Fruit fly (Drosophila melanogaster): Measurements from ENCODE around the gene Usp1.

Gene Usp1

DNA sequence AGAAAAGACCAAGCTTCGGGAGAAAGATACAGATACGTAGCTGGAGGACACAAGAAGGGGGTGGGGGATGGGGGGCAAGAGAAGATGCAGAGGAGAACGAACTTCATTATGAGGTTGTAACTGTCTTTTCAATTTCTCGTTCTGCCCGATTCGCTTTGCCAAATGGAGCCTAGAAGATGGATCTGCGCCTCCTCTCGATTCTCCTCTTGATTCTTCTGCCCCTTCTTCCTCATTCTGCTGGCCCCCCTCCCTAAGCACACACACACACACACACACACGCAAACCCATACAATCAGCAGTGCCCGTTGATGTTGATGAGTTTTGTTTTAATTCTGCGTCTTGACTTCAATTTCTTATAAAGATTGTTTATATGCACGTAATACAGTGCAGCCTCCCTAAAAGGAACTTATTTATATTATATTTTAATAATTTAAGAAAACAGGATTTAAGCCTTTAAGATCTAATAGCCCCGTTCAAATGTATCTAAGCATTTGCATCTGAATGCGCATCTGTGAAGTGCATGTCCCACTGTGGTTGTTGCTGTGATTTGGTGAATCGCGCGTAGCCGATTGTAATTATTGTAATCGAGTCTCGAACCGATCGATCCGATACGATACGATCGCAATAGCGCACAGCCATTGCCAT lies 21.8 kb upstream of the Usp1 start:
- TF ChIP-seq Myc (optimal IDR thresholded peaks at IDR 0.05): no peak
- no peak for TF ChIP-seq Sin3A (optimal IDR thresholded peaks at IDR 0.05)
- no peak for TF ChIP-seq h (optimal IDR thresholded peaks at IDR 0.05)
- TF ChIP-seq psq (optimal IDR thresholded peaks at IDR 0.05): no peak
- no peak for TF ChIP-seq ttk (optimal IDR thresholded peaks at IDR 0.05)
- TF ChIP-seq insv (optimal IDR thresholded peaks at IDR 0.05): no peak

DNA sequence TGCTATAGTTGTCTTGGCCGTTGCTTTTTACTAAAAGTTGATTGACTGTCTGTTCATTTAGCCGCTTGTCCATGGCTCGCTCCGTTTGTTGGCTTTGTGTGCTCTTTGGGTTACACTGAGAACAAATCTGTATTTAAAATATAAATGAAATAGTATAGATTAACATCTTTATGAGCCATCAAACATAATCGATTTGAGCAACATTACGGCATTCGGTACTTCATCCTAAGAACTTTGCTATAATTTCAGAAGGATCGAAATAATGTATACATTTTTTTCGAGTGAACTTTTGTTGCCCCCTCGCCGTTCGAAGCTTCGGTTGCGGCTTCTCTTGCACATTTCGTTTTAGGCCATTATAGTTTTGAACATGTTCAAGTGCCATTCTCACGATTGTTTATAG lies 21.0 kb upstream of the Usp1 start:
- TF ChIP-seq Sin3A (optimal IDR thresholded peaks at IDR 0.05): no peak
- no peak for TF ChIP-seq insv (optimal IDR thresholded peaks at IDR 0.05)
- no peak for TF ChIP-seq Myc (optimal IDR thresholded peaks at IDR 0.05)
- no peak for TF ChIP-seq h (optimal IDR thresholded peaks at IDR 0.05)
- TF ChIP-seq ttk (optimal IDR thresholded peaks at IDR 0.05): no peak
- no peak for TF ChIP-seq psq (optimal IDR thresholded peaks at IDR 0.05)

DNA sequence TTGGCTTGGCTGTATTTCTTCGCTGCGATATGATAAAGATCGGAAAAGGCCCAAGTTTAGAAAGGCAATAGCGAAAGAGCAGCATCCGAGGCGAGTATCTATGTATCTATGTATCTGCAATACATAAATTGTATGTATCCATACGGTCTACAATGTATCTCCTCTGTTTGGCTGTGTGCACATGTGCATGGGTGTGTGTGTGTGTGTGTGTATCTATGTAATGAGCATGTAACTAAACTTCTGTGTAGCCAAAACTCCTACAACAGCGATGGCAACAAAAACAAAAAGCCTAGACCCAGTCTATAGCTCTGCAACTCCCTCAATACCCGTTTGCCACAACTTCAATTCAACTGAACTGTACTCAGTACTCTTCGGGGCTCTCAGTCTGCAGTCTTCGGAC lies 18.9 kb upstream of the Usp1 start:
- TF ChIP-seq insv (optimal IDR thresholded peaks at IDR 0.05) (no peak), Myc (optimal IDR thresholded peaks at IDR 0.05) (no peak), h (optimal IDR thresholded peaks at IDR 0.05) (no peak), ttk (optimal IDR thresholded peaks at IDR 0.05) (no peak), psq (optimal IDR thresholded peaks at IDR 0.05) (no peak), Sin3A (optimal IDR thresholded peaks at IDR 0.05) (no peak)

DNA sequence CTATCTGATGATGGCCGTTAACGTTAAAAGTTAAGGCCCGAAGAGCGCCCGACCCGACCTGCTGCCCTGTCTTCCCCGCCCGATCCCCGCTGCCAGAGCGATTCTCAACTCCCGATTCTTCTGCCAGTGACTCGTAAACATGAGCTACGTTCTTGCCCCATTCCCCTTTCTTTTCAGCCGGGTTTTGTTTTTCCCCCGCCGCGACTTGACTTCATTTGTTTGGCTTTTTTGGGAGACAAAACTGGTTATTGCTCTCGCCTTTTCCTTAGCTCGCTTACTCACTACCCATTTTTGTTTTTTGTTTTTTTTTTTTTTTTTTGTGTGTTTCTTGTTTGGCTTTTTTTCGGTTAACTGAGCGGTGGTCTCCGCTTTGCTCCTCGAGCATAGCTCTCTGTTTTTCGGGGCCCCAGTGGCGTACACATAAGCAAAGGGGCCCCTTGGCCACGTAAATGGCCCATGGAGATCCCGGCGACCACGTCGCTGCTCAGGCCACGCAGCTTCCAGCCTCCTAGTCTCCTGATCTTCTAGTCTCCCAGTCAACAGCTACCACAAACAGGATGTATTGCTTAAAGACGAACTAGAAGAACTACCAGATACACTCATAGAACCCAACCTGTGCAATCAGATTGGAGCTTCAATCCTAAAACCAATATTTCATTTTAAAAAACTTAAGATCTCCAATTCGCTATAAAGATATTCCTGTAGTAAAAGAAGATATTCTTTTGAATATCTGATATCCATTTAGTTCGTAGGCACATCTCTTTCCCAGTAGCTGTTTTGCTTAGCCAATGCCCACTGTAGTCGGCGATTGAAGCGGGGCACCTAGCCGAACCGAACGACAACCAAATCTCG lies 18.2 kb upstream of the Usp1 start:
- no peak for TF ChIP-seq insv (optimal IDR thresholded peaks at IDR 0.05)
- TF ChIP-seq Myc (optimal IDR thresholded peaks at IDR 0.05): no peak
- no peak for TF ChIP-seq Sin3A (optimal IDR thresholded peaks at IDR 0.05)
- no peak for TF ChIP-seq h (optimal IDR thresholded peaks at IDR 0.05)

DNA sequence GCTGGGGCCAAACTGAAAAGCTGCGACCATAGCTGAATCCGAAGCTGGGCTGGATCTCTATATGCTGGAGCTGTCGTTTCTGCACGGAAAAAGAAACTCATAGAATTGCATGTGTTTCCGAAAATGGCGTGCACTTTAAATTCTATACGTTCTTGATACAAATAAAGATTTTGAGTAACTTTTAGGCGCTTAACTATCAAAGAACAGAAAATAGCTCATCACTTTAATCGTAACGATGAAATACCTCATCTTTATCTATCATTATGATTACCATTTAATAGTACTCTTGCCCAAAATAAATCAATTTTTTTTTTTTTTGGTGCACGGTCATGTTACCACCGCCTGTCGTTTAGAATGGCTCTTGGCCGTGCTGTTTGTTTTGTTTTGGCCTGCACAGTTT lies 17.3 kb upstream of the Usp1 start:
- no peak for TF ChIP-seq psq (optimal IDR thresholded peaks at IDR 0.05)
- no peak for TF ChIP-seq insv (optimal IDR thresholded peaks at IDR 0.05)
- TF ChIP-seq h (optimal IDR thresholded peaks at IDR 0.05): no peak
- no peak for TF ChIP-seq Sin3A (optimal IDR thresholded peaks at IDR 0.05)
- TF ChIP-seq ttk (optimal IDR thresholded peaks at IDR 0.05): no peak
- no peak for TF ChIP-seq Myc (optimal IDR thresholded peaks at IDR 0.05)

DNA sequence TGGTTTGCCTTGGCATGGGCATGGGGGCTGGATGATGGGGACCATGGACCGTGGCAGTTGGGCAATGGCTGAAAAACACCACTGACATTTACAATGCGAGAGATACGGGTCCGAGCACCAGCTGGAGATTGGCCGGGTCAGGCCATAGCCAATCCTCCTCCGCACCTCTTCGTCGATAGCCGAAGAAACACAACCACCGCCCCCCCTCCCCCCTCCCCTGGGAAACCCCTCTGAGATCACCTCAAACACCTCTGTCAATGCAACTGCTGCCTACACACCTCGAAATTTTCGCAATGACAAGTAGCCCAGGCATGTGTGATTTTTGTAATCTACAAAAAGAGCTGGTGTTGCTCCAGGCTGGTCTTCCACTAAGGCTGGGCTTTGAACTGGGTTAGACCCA lies 16.4 kb upstream of the Usp1 start:
- TF ChIP-seq ttk (optimal IDR thresholded peaks at IDR 0.05): no peak
- no peak for TF ChIP-seq h (optimal IDR thresholded peaks at IDR 0.05)
- no peak for TF ChIP-seq insv (optimal IDR thresholded peaks at IDR 0.05)
- TF ChIP-seq psq (optimal IDR thresholded peaks at IDR 0.05): no peak
- no peak for TF ChIP-seq Myc (optimal IDR thresholded peaks at IDR 0.05)
- TF ChIP-seq Sin3A (optimal IDR thresholded peaks at IDR 0.05): no peak

DNA sequence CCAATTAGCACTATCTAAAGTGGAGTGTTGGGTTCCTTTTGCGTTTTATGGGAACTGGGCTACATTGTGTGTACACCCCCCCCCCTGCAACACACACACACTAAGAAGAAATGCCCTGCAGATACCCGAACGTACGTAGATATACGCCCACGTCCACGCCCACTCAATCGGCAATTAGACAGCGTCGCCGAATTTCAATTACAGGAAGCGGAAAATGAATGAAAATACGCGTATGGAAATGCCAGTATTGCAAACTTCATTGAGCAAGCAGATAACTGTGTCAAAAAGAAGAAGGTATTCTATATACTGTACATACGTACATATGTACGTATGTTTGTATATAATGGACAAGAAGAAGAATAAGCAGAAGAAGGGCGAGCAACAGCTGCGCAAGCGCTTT lies 15.5 kb upstream of the Usp1 start:
- TF ChIP-seq Sin3A (optimal IDR thresholded peaks at IDR 0.05) (no peak), ttk (optimal IDR thresholded peaks at IDR 0.05) (no peak), insv (optimal IDR thresholded peaks at IDR 0.05) (no peak), h (optimal IDR thresholded peaks at IDR 0.05) (no peak), Myc (optimal IDR thresholded peaks at IDR 0.05) (no peak), psq (optimal IDR thresholded peaks at IDR 0.05) (no peak)

DNA sequence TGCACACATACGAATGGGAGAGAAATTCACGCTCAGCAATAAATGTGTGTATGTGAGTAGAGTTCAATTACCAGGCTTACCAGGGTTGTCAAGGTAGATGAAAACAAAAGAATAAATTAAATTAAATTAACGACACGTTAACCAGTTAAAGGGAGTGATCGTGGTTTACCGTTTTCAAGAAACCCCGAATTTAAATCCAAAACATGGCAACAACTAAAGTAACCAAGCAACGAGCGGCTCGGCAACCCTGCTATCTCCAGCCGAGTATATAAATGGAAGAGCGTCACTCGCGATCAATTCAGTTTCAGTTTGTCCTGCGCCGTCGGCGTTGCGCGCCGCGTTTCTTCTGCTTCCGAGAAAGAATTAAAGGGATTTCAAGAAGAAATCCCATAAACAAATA lies 14.7 kb upstream of the Usp1 start:
- no peak for TF ChIP-seq Myc (optimal IDR thresholded peaks at IDR 0.05)
- TF ChIP-seq insv (optimal IDR thresholded peaks at IDR 0.05): no peak
- no peak for TF ChIP-seq psq (optimal IDR thresholded peaks at IDR 0.05)
- no peak for TF ChIP-seq h (optimal IDR thresholded peaks at IDR 0.05)
- TF ChIP-seq Sin3A (optimal IDR thresholded peaks at IDR 0.05): no peak
- no peak for TF ChIP-seq ttk (optimal IDR thresholded peaks at IDR 0.05)

DNA sequence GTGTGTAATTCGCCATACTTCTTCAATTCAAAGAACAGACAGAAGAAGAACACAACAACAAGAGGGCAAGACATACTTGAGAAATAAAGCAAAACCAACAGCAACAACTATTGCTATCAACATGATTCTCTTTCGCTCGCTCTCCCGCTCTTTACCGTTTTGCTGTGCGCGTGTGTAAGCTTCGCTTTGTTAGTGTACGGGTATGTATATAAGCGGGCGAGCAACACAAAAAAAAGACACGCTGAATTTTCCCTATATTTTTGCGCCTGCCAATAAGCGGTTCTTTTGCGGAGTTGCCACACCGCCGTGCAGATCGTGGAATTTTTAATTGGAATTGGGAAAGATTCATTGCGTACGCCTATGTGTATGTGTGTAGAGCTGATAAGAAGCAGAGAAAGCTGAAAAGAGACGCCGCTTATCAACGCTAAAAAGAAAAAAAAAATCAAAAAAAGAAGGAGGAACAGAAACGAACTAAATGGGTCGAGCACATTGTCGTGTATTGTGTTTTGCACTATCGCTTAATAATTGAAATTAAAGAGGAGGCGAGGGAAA lies 13.9 kb upstream of the Usp1 start:
- TF ChIP-seq insv (optimal IDR thresholded peaks at IDR 0.05): no peak

DNA sequence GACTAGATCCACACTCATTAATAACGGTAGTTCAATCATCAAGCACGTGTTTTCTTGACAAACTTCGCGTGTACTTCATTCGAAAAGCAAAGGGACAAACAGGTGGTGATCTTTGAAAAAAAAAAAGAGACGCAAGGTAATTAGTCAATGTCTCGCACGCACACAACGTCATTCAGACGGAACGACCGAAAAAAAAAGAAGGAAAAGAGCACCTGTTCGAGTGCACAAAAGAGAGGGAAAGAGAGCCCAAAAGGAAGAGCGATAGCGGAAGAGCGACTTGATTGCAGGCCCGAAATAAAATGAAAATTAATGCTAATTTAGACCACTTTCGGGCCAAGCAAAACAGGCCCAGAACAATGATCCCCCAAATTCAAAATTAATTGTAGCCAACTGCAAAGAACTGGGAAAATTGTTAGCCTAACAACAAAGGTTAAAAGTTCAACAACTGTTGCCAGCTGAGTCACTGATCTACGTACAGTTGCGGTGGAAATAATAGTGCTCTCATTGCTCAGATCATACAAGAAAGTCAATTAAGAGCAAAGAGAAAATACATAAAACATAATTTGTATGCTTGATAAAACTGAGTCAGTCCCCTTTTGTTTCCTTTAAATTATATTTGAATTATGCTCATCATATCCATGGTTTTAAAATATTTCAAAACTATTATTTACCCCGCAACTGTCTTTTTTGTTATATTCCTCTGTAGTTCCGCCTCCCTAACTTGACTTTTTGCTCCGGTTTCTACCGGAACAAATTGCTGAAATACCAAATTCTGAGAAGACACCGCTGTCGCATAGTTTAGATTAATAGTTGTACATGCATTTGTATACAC lies 13.1 kb upstream of the Usp1 start:
- TF ChIP-seq psq (optimal IDR thresholded peaks at IDR 0.05): no peak
- no peak for TF ChIP-seq ttk (optimal IDR thresholded peaks at IDR 0.05)
- TF ChIP-seq h (optimal IDR thresholded peaks at IDR 0.05): no peak
- no peak for TF ChIP-seq Myc (optimal IDR thresholded peaks at IDR 0.05)
- TF ChIP-seq Sin3A (optimal IDR thresholded peaks at IDR 0.05): no peak
- TF ChIP-seq insv (optimal IDR thresholded peaks at IDR 0.05): no peak

DNA sequence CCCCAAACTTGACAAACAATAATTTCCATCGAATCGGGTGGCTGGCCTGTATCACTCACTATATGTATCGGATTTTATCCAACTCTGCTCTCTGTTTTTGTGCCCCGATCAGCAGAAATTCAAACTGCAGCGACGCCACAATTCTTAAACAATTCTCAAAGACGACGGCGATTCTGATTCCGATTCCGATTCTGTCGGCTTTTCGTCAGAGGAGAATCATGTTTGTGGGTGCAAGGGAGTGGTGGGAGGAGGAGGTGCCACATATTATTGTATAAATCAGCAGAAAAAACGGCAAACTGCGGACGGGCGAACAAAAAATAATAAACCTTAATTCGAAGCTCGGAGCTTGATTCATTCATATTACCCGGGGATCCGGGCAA lies 12.5 kb upstream of the Usp1 start:
- TF ChIP-seq h (optimal IDR thresholded peaks at IDR 0.05) (no peak), Myc (optimal IDR thresholded peaks at IDR 0.05) (no peak), psq (optimal IDR thresholded peaks at IDR 0.05) (no peak), ttk (optimal IDR thresholded peaks at IDR 0.05) (no peak), insv (optimal IDR thresholded peaks at IDR 0.05) (no peak), Sin3A (optimal IDR thresholded peaks at IDR 0.05) (no peak)

DNA sequence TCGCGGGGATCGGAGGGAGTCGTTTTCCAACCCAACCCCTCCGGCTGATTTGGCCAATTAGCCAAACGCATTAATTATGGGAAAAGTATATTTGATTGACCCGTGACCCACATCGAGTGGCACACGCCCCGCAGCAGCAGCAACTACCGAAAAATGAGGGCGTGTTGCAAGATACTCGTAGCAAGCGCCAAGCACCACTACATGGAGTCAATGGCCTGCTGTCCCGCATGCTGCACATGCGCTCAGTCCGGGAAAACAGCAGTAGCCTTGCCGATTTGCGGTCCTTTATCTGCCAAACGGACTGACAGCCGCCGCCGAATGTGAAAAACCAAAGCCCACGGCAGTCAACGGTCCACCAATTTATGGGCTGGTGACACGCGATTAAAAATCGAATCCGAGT lies 11.7 kb upstream of the Usp1 start:
- no peak for TF ChIP-seq insv (optimal IDR thresholded peaks at IDR 0.05)

Data from Kc167 (cell line).